Worm (Caenorhabditis elegans) whole organism, mixed stage, embryonic: ENCODE measurements around the gene spe-43.

ENCODE experiments used
- M03D4.4 ChIP-seq: sonication (generic microtip); optimal IDR thresholded peaks from 2 replicates; lab custom pipeline; 2017; ENCODE audit warnings: mild to moderate bottlenecking, missing genetic modification characterization, missing compliant biosample characterization
- blmp-1 ChIP-seq: fragments of 150-350 bp; optimal IDR thresholded peaks from 2 replicates; lab custom pipeline; 2014; ENCODE audit warnings: missing biosample characterization, missing genetic modification characterization
- ceh-39 ChIP-seq: fragments of 150-350 bp; optimal IDR thresholded peaks from 2 replicates; lab custom pipeline; 2014; ENCODE audit warnings: missing biosample characterization, missing genetic modification characterization
- ceh-43 ChIP-seq: fragments of 200-800 bp; sonication (Bioruptor generic); optimal IDR thresholded peaks from 2 replicates; lab custom pipeline; 2018; ENCODE audit warnings: mild to moderate bottlenecking, missing genetic modification characterization, moderate library complexity, missing compliant biosample characterization
- ceh-83 ChIP-seq: fragments of 200-800 bp; sonication (Bioruptor generic); optimal IDR thresholded peaks from 2 replicates; lab custom pipeline; 2018; ENCODE audit warnings: mild to moderate bottlenecking, missing genetic modification characterization, missing compliant biosample characterization
- ces-1 ChIP-seq: fragments of 150-350 bp; optimal IDR thresholded peaks from 2 replicates; lab custom pipeline; 2014; ENCODE audit warnings: missing biosample characterization, missing genetic modification reagents, missing genetic modification characterization
- cnd-1 ChIP-seq: fragments of 200-800 bp; sonication (Bioruptor generic); optimal IDR thresholded peaks from 2 replicates; lab custom pipeline; 2018; ENCODE audit warnings: mild to moderate bottlenecking, missing genetic modification characterization, missing compliant biosample characterization
- elt-1 ChIP-seq: sonication (generic microtip); optimal IDR thresholded peaks from 2 replicates; lab custom pipeline; 2017; ENCODE audit warnings: missing genetic modification characterization, mild to moderate bottlenecking, missing compliant biosample characterization, antibody characterized with exemption, moderate library complexity, borderline replicate concordance; ENCODE audit not compliant: insufficient read depth
- elt-3 ChIP-seq: fragments of 150-350 bp; optimal IDR thresholded peaks from 2 replicates; lab custom pipeline; 2014; ENCODE audit warnings: missing biosample characterization, missing genetic modification characterization
- flh-1 ChIP-seq: fragments of 200-800 bp; sonication (Bioruptor generic); optimal IDR thresholded peaks from 2 replicates; lab custom pipeline; 2018; ENCODE audit warnings: mild to moderate bottlenecking, missing genetic modification characterization, moderate library complexity, missing compliant biosample characterization
- hlh-1 ChIP-seq: fragments of 150-350 bp; optimal IDR thresholded peaks from 2 replicates; lab custom pipeline; 2014; ENCODE audit warnings: missing biosample characterization, missing genetic modification reagents, missing genetic modification characterization
- lin-32 ChIP-seq: fragments of 200-800 bp; sonication (Bioruptor generic); optimal IDR thresholded peaks from 2 replicates; lab custom pipeline; 2018; ENCODE audit warnings: mild to moderate bottlenecking, missing genetic modification characterization, missing compliant biosample characterization
- lsy-2 ChIP-seq: fragments of 150-350 bp; optimal IDR thresholded peaks from 2 replicates; lab custom pipeline; 2014; ENCODE audit warnings: missing biosample characterization, missing genetic modification characterization
- mab-5 ChIP-seq: fragments of 150-350 bp; optimal IDR thresholded peaks from 2 replicates; lab custom pipeline; 2014; ENCODE audit warnings: missing biosample characterization, missing genetic modification characterization
- mep-1 ChIP-seq: fragments of 150-350 bp; optimal IDR thresholded peaks from 2 replicates; lab custom pipeline; 2017; ENCODE audit warnings: missing biosample characterization, missing genetic modification reagents, missing genetic modification characterization, inconsistent platforms
- mls-2 ChIP-seq: sonication (generic microtip); optimal IDR thresholded peaks from 2 replicates; lab custom pipeline; 2016; ENCODE audit warnings: mild to moderate bottlenecking, missing genetic modification characterization, moderate library complexity, missing compliant biosample characterization
- nhr-2 ChIP-seq: fragments of 150-350 bp; optimal IDR thresholded peaks from 2 replicates; lab custom pipeline; 2014; ENCODE audit warnings: missing biosample characterization, missing genetic modification characterization
- nhr-237 ChIP-seq: fragments of 150-350 bp; optimal IDR thresholded peaks from 2 replicates; lab custom pipeline; 2014; ENCODE audit warnings: missing biosample characterization, missing genetic modification characterization
- nhr-76 ChIP-seq: sonication (generic microtip); optimal IDR thresholded peaks from 2 replicates; lab custom pipeline; 2017; ENCODE audit warnings: missing biosample characterization, missing genetic modification characterization
- pha-4 ChIP-seq: fragments of 150-350 bp; optimal IDR thresholded peaks from 2 replicates; lab custom pipeline; 2018; ENCODE audit warnings: missing biosample characterization, missing genetic modification reagents, missing genetic modification characterization
- snpc-4 ChIP-seq: fragments of 150-350 bp; optimal IDR thresholded peaks from 2 replicates; lab custom pipeline; 2014; ENCODE audit warnings: missing biosample characterization, missing genetic modification characterization
- sptf-1 ChIP-seq: sonication (generic microtip); optimal IDR thresholded peaks from 2 replicates; lab custom pipeline; 2017; ENCODE audit warnings: mild to moderate bottlenecking, missing genetic modification characterization, moderate library complexity, missing compliant biosample characterization
- tbx-8 ChIP-seq: fragments of 200-800 bp; sonication (Bioruptor generic); optimal IDR thresholded peaks from 2 replicates; lab custom pipeline; 2018; ENCODE audit warnings: mild to moderate bottlenecking, missing genetic modification characterization, moderate library complexity, missing compliant biosample characterization
- unc-120 ChIP-seq: sonication (generic microtip); optimal IDR thresholded peaks from 2 replicates; lab custom pipeline; 2017; ENCODE audit warnings: missing genetic modification characterization, missing compliant biosample characterization; ENCODE audit not compliant: poor library complexity, severe bottlenecking
- unc-39 ChIP-seq: fragments of 150-350 bp; optimal IDR thresholded peaks from 2 replicates; lab custom pipeline; 2014; ENCODE audit warnings: missing biosample characterization, missing genetic modification characterization
- unc-62 ChIP-seq: fragments of 150-350 bp; optimal IDR thresholded peaks from 2 replicates; lab custom pipeline; 2014; ENCODE audit warnings: missing biosample characterization, missing genetic modification reagents, missing genetic modification characterization
- zip-8 ChIP-seq: fragments of 150-350 bp; optimal IDR thresholded peaks from 2 replicates; lab custom pipeline; 2014; ENCODE audit warnings: missing biosample characterization, missing genetic modification characterization
- ztf-11 ChIP-seq: fragments of 150-350 bp; optimal IDR thresholded peaks from 2 replicates; lab custom pipeline; 2014; ENCODE audit warnings: missing biosample characterization, missing genetic modification characterization

spe-43 gene

ce11 chrIV:13127720-13128119 is 14.4 kb downstream of the spe-43 start:
- TF ChIP-seq ces-1 (GFP tag; lab: Kevin White, UChicago) (peak; percentile 55), elt-1 (no peak), sptf-1 (tag; lab: Kevin White, UChicago) (no peak), mls-2 (tag; lab: Kevin White, UChicago) (no peak)
- TF ChIP-seq, all 35 proteins: peak for 1

ce11 chrIV:13125999-13126398 is 16.2 kb downstream of the spe-43 start:
- TF ChIP-seq blmp-1 (tag; lab: Kevin White, UChicago) (no peak), unc-62 (GFP tag; lab: Kevin White, UChicago) (peak; percentile 17), hlh-1 (tag; lab: Kevin White, UChicago) (peak; percentile 92), ceh-83 (GFP tag; lab: Kevin White, UChicago) (no peak), unc-120 (tag; lab: Kevin White, UChicago) (no peak), nhr-76 (no peak), mls-2 (tag; lab: Kevin White, UChicago) (no peak)

- peak; percentile 57 for TF ChIP-seq cnd-1
- peak; percentile 67 for TF ChIP-seq ces-1 (GFP tag; lab: Kevin White, UChicago)
- no peak for TF ChIP-seq mls-2 (tag; lab: Kevin White, UChicago)
Measured at ce11 chrIV:13121396-13121795, 20.8 kb downstream of the spe-43 start.

DNA sequence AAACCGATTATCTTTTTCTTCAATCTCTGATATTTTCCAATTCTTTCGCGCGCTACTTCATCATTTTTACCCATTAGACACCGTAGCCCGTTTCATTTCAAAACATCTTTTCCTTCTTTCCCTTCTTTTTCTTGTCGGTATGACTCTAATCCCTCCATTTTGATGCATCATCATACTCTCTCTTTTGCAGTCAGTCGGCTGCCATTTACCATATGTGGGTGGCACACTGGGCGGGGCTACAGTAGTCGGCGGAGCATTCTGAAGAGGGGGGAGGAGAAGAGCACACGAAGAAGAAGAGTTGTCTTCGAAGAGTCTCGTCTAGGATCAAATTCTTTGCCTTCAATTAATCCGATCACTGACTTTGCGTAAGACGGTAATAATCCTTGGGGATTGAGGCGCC is 23.4 kb downstream of the spe-43 start, which contains the start of gene unc-30:
Gene unc-30, plus strand, starts transcription at position 184 of the 400 bp plus-strand sequence.
- no peak for TF ChIP-seq ztf-11
- TF ChIP-seq lsy-2 (tag; lab: Kevin White, UChicago), result peak; percentile 58

DNA sequence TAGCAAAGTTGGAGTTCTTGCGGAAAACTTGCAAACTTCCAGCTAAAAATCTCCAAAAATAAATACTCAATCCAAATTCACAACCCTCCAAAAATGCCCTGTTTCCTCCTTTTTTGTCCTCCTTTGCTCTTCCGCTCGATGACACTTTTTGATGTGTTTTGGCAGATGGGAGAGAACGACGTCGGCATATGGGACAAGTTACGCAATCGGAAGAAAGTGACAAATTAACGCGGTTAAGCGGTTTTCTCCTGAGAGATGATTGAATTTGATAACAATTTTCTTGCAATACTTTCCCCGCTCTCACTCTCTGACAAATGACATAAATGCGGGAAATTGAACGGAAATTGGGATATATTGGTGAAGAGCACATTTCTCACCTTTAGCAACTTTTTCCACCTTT is 25.5 kb downstream of the spe-43 start:
- peak; percentile 3 for TF ChIP-seq unc-62 (GFP tag; lab: Kevin White, UChicago)
- peak; percentile 59 for TF ChIP-seq nhr-2 (tag; lab: Kevin White, UChicago)
- no peak for TF ChIP-seq mep-1
- no peak for TF ChIP-seq elt-1
- TF ChIP-seq zip-8 (tag; lab: Kevin White, UChicago), result peak; percentile 60
- peak; percentile 51 for TF ChIP-seq cnd-1
- TF ChIP-seq sptf-1 (tag; lab: Kevin White, UChicago), result no peak
- TF ChIP-seq, all 35 proteins: peak for 4

DNA sequence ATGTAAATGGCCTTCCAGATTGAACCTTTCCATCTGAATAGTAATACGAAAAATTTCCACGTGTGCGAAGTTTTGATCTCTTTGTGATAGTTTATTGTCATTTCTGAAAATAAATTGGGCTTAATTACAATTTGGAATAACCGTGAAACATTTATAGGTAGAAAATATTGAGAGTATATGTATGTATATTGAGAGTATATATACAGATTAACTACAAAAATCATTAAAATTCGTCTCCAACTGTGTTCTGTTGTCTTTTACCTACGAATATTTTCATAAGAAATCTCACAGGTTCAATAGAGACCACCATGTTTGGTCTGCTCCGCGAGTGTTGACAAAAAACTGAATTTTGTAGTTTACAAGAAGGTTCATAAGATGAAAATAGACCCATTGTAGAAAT is 29.2 kb downstream of the spe-43 start, which contains the start of gene best-2:
Gene best-2, minus strand, starts transcription at position 101 of the 400 bp plus-strand sequence.
- TF ChIP-seq ces-1 (GFP tag; lab: Kevin White, UChicago) (no peak), nhr-237 (tag; lab: Kevin White, UChicago) (no peak), nhr-2 (tag; lab: Kevin White, UChicago) (no peak), hlh-1 (tag; lab: Kevin White, UChicago) (no peak), M03D4.4 (tag; lab: Kevin White, UChicago) (no peak), blmp-1 (tag; lab: Kevin White, UChicago) (no peak), unc-39 (tag; lab: Kevin White, UChicago) (no peak), tbx-8 (GFP tag; lab: Kevin White, UChicago) (no peak), ceh-43 (no peak), mab-5 (tag; lab: Kevin White, UChicago) (no peak)

ce11 chrIV:13110876-13111275 is 31.3 kb downstream of the spe-43 start:
- TF ChIP-seq hlh-1 (tag; lab: Kevin White, UChicago) (no peak), ceh-39 (tag; lab: Kevin White, UChicago) (no peak), elt-3 (tag; lab: Kevin White, UChicago) (no peak), ceh-43 (no peak), cnd-1 (no peak), zip-8 (tag; lab: Kevin White, UChicago) (no peak), unc-120 (tag; lab: Kevin White, UChicago) (no peak), nhr-76 (no peak), mls-2 (tag; lab: Kevin White, UChicago) (no peak), sptf-1 (tag; lab: Kevin White, UChicago) (no peak), mab-5 (tag; lab: Kevin White, UChicago) (no peak), ces-1 (GFP tag; lab: Kevin White, UChicago) (no peak), pha-4 (tag; lab: Kevin White, UChicago) (no peak), flh-1 (GFP tag; lab: Kevin White, UChicago) (no peak), tbx-8 (GFP tag; lab: Kevin White, UChicago) (no peak), blmp-1 (tag; lab: Kevin White, UChicago) (no peak), ceh-83 (GFP tag; lab: Kevin White, UChicago) (no peak), lin-32 (no peak), snpc-4 (tag; lab: Kevin White, UChicago) (no peak), M03D4.4 (tag; lab: Kevin White, UChicago) (no peak)
